Fruit fly (Drosophila melanogaster) whole organism, embryonic: ENCODE measurements around the gene HipHop.

Experiments used
- Atf-2 ChIP-seq: fragments of 200-800 bp; sonication (Bioruptor generic); optimal IDR thresholded peaks from 2 replicates; lab custom pipeline; 2016; ENCODE audit warnings: missing biosample characterization, missing genetic modification characterization
- Atf6 ChIP-seq: fragments of 200-800 bp; sonication (Bioruptor generic); IDR thresholded peaks from 2 replicates; pipeline ENCODE4 v1.3.6; 2022; ENCODE audit warnings: missing biosample characterization, missing genetic modification characterization
- B-H2 ChIP-seq: fragments of 200-800 bp; sonication (Bioruptor generic); optimal IDR thresholded peaks from 2 replicates; lab custom pipeline; 2018; ENCODE audit warnings: missing biosample characterization, mild to moderate bottlenecking, missing genetic modification characterization
- BEAF-32 ChIP-seq: fragments of 200-800 bp; sonication (Bioruptor generic); optimal IDR thresholded peaks from 3 replicates; lab custom pipeline; 2017; ENCODE audit warnings: missing biosample characterization, missing genetic modification characterization, mild to moderate bottlenecking, moderate library complexity, missing genetic modification reagents
- Bdp1 ChIP-seq: fragments of 200-800 bp; sonication (Bioruptor generic); optimal IDR thresholded peaks from 3 replicates; lab custom pipeline; 2016; ENCODE audit warnings: missing biosample characterization, missing genetic modification characterization
- CG10147 ChIP-seq: fragments of 200-800 bp; sonication (Bioruptor generic); optimal IDR thresholded peaks from 2 replicates; lab custom pipeline; 2019; ENCODE audit warnings: missing biosample characterization, mild to moderate bottlenecking, missing genetic modification characterization, moderate library complexity
- CG11398 ChIP-seq: fragments of 200-800 bp; sonication (Bioruptor generic); optimal IDR thresholded peaks from 2 replicates; lab custom pipeline; 2016; ENCODE audit warnings: missing biosample characterization, missing genetic modification characterization
- CG12236 ChIP-seq: fragments of 200-800 bp; sonication (Bioruptor generic); optimal IDR thresholded peaks from 2 replicates; lab custom pipeline; 2016; ENCODE audit warnings: missing biosample characterization, missing genetic modification characterization
- CG12391 ChIP-seq: fragments of 200-800 bp; sonication (Bioruptor generic); optimal IDR thresholded peaks from 3 replicates; lab custom pipeline; 2018; ENCODE audit warnings: missing biosample characterization, mild to moderate bottlenecking, missing genetic modification characterization, moderate library complexity
- CG12659 ChIP-seq: fragments of 200-800 bp; sonication (Bioruptor generic); optimal IDR thresholded peaks from 3 replicates; lab custom pipeline; 2017; ENCODE audit warnings: mild to moderate bottlenecking, missing biosample characterization, missing genetic modification reagents, missing genetic modification characterization
- CG14014 ChIP-seq: fragments of 200-800 bp; sonication (Bioruptor generic); IDR thresholded peaks from 2 replicates; pipeline ENCODE4 v1.3.6; 2022; ENCODE audit warnings: missing biosample characterization, missing genetic modification characterization
- CG14710 ChIP-seq: fragments of 200-800 bp; sonication (Bioruptor generic); optimal IDR thresholded peaks from 3 replicates; lab custom pipeline; 2019; ENCODE audit warnings: missing biosample characterization, mild to moderate bottlenecking, missing genetic modification characterization, moderate library complexity
- CG14965 ChIP-seq: fragments of 200-800 bp; sonication (Bioruptor generic); optimal IDR thresholded peaks from 2 replicates; lab custom pipeline; 2016; ENCODE audit warnings: missing biosample characterization, missing genetic modification characterization, borderline replicate concordance
- CG1529 ChIP-seq: fragments of 200-800 bp; sonication (Bioruptor generic); optimal IDR thresholded peaks from 3 replicates; lab custom pipeline; 2018; ENCODE audit warnings: missing biosample characterization, missing genetic modification characterization
- CG15479 ChIP-seq: fragments of 200-800 bp; sonication (Bioruptor generic); optimal IDR thresholded peaks from 3 replicates; lab custom pipeline; 2019; ENCODE audit warnings: missing biosample characterization, mild to moderate bottlenecking, missing genetic modification characterization, moderate library complexity
- CG15514 ChIP-seq: fragments of 200-800 bp; sonication (Bioruptor generic); optimal IDR thresholded peaks from 3 replicates; lab custom pipeline; 2017; ENCODE audit warnings: missing biosample characterization, missing genetic modification characterization, mild to moderate bottlenecking, moderate library complexity, missing genetic modification reagents
- CG15601 ChIP-seq: fragments of 200-800 bp; sonication (Bioruptor generic); optimal IDR thresholded peaks from 3 replicates; lab custom pipeline; 2019; ENCODE audit warnings: missing biosample characterization, mild to moderate bottlenecking, missing genetic modification characterization, moderate library complexity
- CG16779 ChIP-seq: fragments of 200-800 bp; sonication (Bioruptor generic); IDR thresholded peaks from 2 replicates; pipeline ENCODE4 v1.3.6; 2022; ENCODE audit warnings: missing biosample characterization, missing genetic modification characterization
- CG18599 ChIP-seq: fragments of 200-800 bp; sonication (Bioruptor generic); optimal IDR thresholded peaks from 3 replicates; lab custom pipeline; 2017; ENCODE audit warnings: missing biosample characterization, missing genetic modification characterization, mild to moderate bottlenecking, moderate library complexity, missing genetic modification reagents
- CG2120 ChIP-seq: fragments of 200-800 bp; sonication (Bioruptor generic); optimal IDR thresholded peaks from 3 replicates; lab custom pipeline; 2016; ENCODE audit warnings: missing biosample characterization, missing genetic modification characterization
- CG2712 ChIP-seq: fragments of 200-800 bp; optimal IDR thresholded peaks from 3 replicates; lab custom pipeline; 2019; ENCODE audit warnings: missing biosample characterization, mild to moderate bottlenecking, missing genetic modification characterization, moderate library complexity
- CG3407 ChIP-seq: fragments of 200-800 bp; sonication (Bioruptor generic); optimal IDR thresholded peaks from 2 replicates; lab custom pipeline; 2018; ENCODE audit warnings: missing biosample characterization, mild to moderate bottlenecking, missing genetic modification characterization
- CG4730 ChIP-seq: fragments of 200-800 bp; sonication (Bioruptor generic); IDR thresholded peaks from 2 replicates; pipeline ENCODE4 v1.3.6; 2022; ENCODE audit warnings: missing biosample characterization, missing genetic modification characterization
- CG6272 ChIP-seq: fragments of 200-800 bp; sonication (Bioruptor generic); IDR thresholded peaks from 2 replicates; pipeline ENCODE4 v1.3.6; 2022; ENCODE audit warnings: missing biosample characterization, missing genetic modification characterization
- CG9797 ChIP-seq: fragments of 200-800 bp; sonication (Bioruptor generic); optimal IDR thresholded peaks from 3 replicates; lab custom pipeline; 2018; ENCODE audit warnings: missing biosample characterization, mild to moderate bottlenecking, missing genetic modification characterization
- Camta ChIP-seq: fragments of 200-800 bp; sonication (Bioruptor generic); optimal IDR thresholded peaks from 2 replicates; lab custom pipeline; 2016; ENCODE audit warnings: missing biosample characterization, missing genetic modification characterization
- Dad ChIP-seq: fragments of 200-800 bp; sonication (Bioruptor generic); optimal IDR thresholded peaks from 3 replicates; lab custom pipeline; 2016; ENCODE audit warnings: missing biosample characterization, missing genetic modification characterization
- Eip74EF ChIP-seq, 2 experiments: fragments of 200-800 bp in 1 of 2; fragments of >200 bp in 1 of 2; sonication (Bioruptor generic) in 1 of 2; optimal IDR thresholded peaks; 2 replicates each; lab custom pipeline; 2017 to 2019; ENCODE audit warnings: missing biosample characterization in 2 of 2, missing genetic modification characterization in 2 of 2, mild to moderate bottlenecking in 1 of 2, moderate library complexity in 1 of 2
- HHEX ChIP-seq: fragments of 200-800 bp; sonication (Bioruptor generic); optimal IDR thresholded peaks from 3 replicates; lab custom pipeline; 2017; ENCODE audit warnings: missing biosample characterization, mild to moderate bottlenecking, missing genetic modification characterization, missing genetic modification reagents
- Hsf ChIP-seq: fragments of 200-800 bp; sonication (Bioruptor generic); optimal IDR thresholded peaks from 3 replicates; lab custom pipeline; 2016; ENCODE audit warnings: missing biosample characterization, missing genetic modification characterization
- MESR4 ChIP-seq: fragments of 200-800 bp; sonication (Bioruptor generic); optimal IDR thresholded peaks from 2 replicates; lab custom pipeline; 2018; ENCODE audit warnings: missing biosample characterization, mild to moderate bottlenecking, missing genetic modification characterization, moderate library complexity
- Sin3A ChIP-seq: fragments of >200 bp; optimal IDR thresholded peaks from 2 replicates; lab custom pipeline; 2018
- ab ChIP-seq: fragments of 200-800 bp; sonication (Bioruptor generic); optimal IDR thresholded peaks from 2 replicates; lab custom pipeline; 2016; ENCODE audit warnings: missing biosample characterization, missing genetic modification characterization
- aop ChIP-seq: fragments of 200-800 bp; sonication (Bioruptor generic); IDR thresholded peaks from 2 replicates; pipeline ENCODE4 v1.3.6; 2022; ENCODE audit warnings: missing biosample characterization, missing genetic modification characterization
- bab2 ChIP-seq: fragments of 200-800 bp; sonication (Bioruptor generic); optimal IDR thresholded peaks from 2 replicates; lab custom pipeline; 2016; ENCODE audit warnings: missing biosample characterization, missing genetic modification characterization
- da ChIP-seq: fragments of 200-800 bp; sonication (Bioruptor generic); optimal IDR thresholded peaks from 2 replicates; lab custom pipeline; 2016; ENCODE audit warnings: missing biosample characterization, missing genetic modification characterization
- danr ChIP-seq: fragments of 200-800 bp; sonication (Bioruptor generic); IDR thresholded peaks from 2 replicates; pipeline ENCODE4 v1.3.6; 2022; ENCODE audit warnings: missing biosample characterization, missing genetic modification characterization
- eve ChIP-seq, 2 experiments: fragments of >200 bp; optimal IDR thresholded peaks; 2 replicates each; lab custom pipeline; 2017; ENCODE audit warnings: missing biosample characterization in 2 of 2, missing genetic modification characterization in 2 of 2
- gcm ChIP-seq: fragments of 200-800 bp; sonication (Bioruptor generic); optimal IDR thresholded peaks from 2 replicates; lab custom pipeline; 2019; ENCODE audit warnings: missing biosample characterization, mild to moderate bottlenecking, missing genetic modification characterization, moderate library complexity
- gcm2 ChIP-seq: fragments of 200-800 bp; sonication (Bioruptor generic); optimal IDR thresholded peaks from 2 replicates; lab custom pipeline; 2016; ENCODE audit warnings: missing biosample characterization, missing genetic modification characterization
- gsb-n ChIP-seq: fragments of 200-800 bp; sonication (Bioruptor generic); optimal IDR thresholded peaks from 3 replicates; lab custom pipeline; 2018; ENCODE audit warnings: missing biosample characterization, mild to moderate bottlenecking, missing genetic modification characterization
- ham ChIP-seq: fragments of 200-800 bp; sonication (Bioruptor generic); IDR thresholded peaks from 2 replicates; pipeline ENCODE4 v1.3.6; 2022; ENCODE audit warnings: missing biosample characterization, missing genetic modification characterization
- kah ChIP-seq: fragments of 200-800 bp; sonication (Bioruptor generic); optimal IDR thresholded peaks from 2 replicates; lab custom pipeline; 2018; ENCODE audit warnings: missing biosample characterization, mild to moderate bottlenecking, missing genetic modification characterization
- kay ChIP-seq: fragments of 200-800 bp; sonication (Bioruptor generic); optimal IDR thresholded peaks from 2 replicates; lab custom pipeline; 2016; ENCODE audit warnings: missing biosample characterization, missing genetic modification characterization
- luna ChIP-seq: fragments of 200-800 bp; sonication (Bioruptor generic); optimal IDR thresholded peaks from 2 replicates; lab custom pipeline; 2016; ENCODE audit warnings: missing biosample characterization, missing genetic modification characterization
- otp ChIP-seq: fragments of 200-800 bp; sonication (Bioruptor generic); IDR thresholded peaks from 3 replicates; pipeline ENCODE4, ENCODE4 v1.3.6; 2022; ENCODE audit warnings: missing biosample characterization, missing genetic modification characterization
- pho ChIP-seq: fragments of 200-800 bp; sonication (Bioruptor generic); optimal IDR thresholded peaks from 2 replicates; lab custom pipeline; 2016; ENCODE audit warnings: missing biosample characterization, missing genetic modification characterization
- shn ChIP-seq: fragments of 200-800 bp; sonication (Bioruptor generic); optimal IDR thresholded peaks from 3 replicates; lab custom pipeline; 2016; ENCODE audit warnings: missing biosample characterization, missing genetic modification characterization
- sr ChIP-seq: fragments of 200-800 bp; sonication (Bioruptor generic); IDR thresholded peaks from 3 replicates; pipeline ENCODE4 v1.3.6; 2022; ENCODE audit warnings: missing biosample characterization, missing genetic modification characterization
- trem ChIP-seq: fragments of 200-800 bp; optimal IDR thresholded peaks from 3 replicates; lab custom pipeline; 2019; ENCODE audit warnings: missing biosample characterization, mild to moderate bottlenecking, missing genetic modification characterization, moderate library complexity
- tx ChIP-seq: fragments of 200-800 bp; sonication (Bioruptor generic); optimal IDR thresholded peaks from 2 replicates; lab custom pipeline; 2016; ENCODE audit warnings: missing biosample characterization, missing genetic modification characterization
- vfl ChIP-seq: fragments of 200-800 bp; sonication (Bioruptor generic); optimal IDR thresholded peaks from 2 replicates; lab custom pipeline; 2016; ENCODE audit warnings: missing biosample characterization, missing genetic modification characterization

The HipHop gene

DNA sequence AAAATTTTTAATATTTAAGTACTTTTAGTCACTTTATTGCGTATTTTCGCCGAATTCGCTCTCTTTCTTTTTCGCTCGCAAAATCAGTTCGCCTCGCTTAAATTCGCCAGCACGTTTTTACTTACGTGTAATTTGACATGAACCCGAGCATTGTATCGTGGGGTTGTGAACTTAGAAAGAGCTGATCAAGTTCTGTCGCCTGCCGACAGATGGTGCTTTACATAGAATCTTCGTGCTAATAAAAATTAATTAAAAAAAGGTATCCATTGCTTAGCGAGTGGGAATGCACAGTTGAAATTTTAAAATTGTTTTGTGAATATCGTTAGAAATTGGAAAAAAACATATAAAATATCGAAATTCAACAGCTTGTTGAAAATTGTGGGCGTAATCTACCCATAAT is 27.5 kb downstream of the HipHop start (continued):
- TF ChIP-seq ab (GFP tag; lab: Kevin White, UChicago) (no peak), CG3407 (GFP tag; lab: Kevin White, UChicago) (peak; percentile 44), CG12659 (GFP tag; lab: Kevin White, UChicago) (peak; percentile 62), gsb-n (tag; lab: Kevin White, UChicago) (peak; percentile 5), da (GFP tag; lab: Kevin White, UChicago) (peak; percentile 57), MESR4 (GFP tag; lab: Kevin White, UChicago) (peak; percentile 12), CG14014 (GFP tag; lab: Robert Waterston, UW) (no peak; the same call in 1 of the 2 replicates), Sin3A (lab: Kevin White, UChicago) (no peak), Hsf (peak; percentile 80), CG2120 (GFP tag; lab: Kevin White, UChicago) (peak; percentile 52), danr (GFP tag; lab: Robert Waterston, UW) (no peak), CG4730 (no peak; the same call in 1 of the 2 replicates), gcm2 (peak; percentile 21), kay (GFP tag; lab: Kevin White, UChicago) (no peak), CG2712 (tag; lab: Kevin White, UChicago) (peak; percentile 74), HHEX (GFP tag; lab: Kevin White, UChicago) (peak; percentile 75), trem (tag; lab: Kevin White, UChicago) (peak; percentile 70), CG18599 (GFP tag; lab: Kevin White, UChicago) (no peak), eve (GFP tag; optimal IDR thresholded peaks at IDR 0.05; lab: Kevin White, UChicago) (peak in 1 of 2 experiments; percentile 64), Eip74EF (GFP tag; optimal IDR thresholded peaks at IDR 0.05; lab: Kevin White, UChicago) (no peak), vfl (GFP tag; lab: Kevin White, UChicago) (peak; percentile 43), bab2 (peak; percentile 50), ham (GFP tag; lab: Robert Waterston, UW) (no peak), CG14965 (GFP tag; lab: Kevin White, UChicago) (peak; percentile 99), Bdp1 (GFP tag; lab: Kevin White, UChicago) (no peak), CG16779 (no peak), B-H2 (GFP tag; lab: Kevin White, UChicago) (peak; percentile 62), CG15479 (GFP tag; lab: Kevin White, UChicago) (no peak), CG6272 (GFP tag; lab: Robert Waterston, UW) (no peak), CG14710 (tag; lab: Kevin White, UChicago) (peak; percentile 59), Dad (GFP tag; lab: Kevin White, UChicago) (peak; percentile 70), CG15601 (tag; lab: Kevin White, UChicago) (peak; percentile 74), CG11398 (GFP tag; lab: Kevin White, UChicago) (peak; percentile 70), CG12236 (GFP tag; lab: Kevin White, UChicago) (peak; percentile 53), gcm (peak; percentile 18), luna (peak; percentile 12), BEAF-32 (GFP tag; lab: Kevin White, UChicago) (no peak), otp (GFP tag; lab: Robert Waterston, UW) (no peak), CG10147 (peak; percentile 48), CG1529 (peak; percentile 63), sr (GFP tag; lab: Robert Waterston, UW) (no peak), tx (peak; percentile 50), Atf-2 (peak; percentile 73), Camta (GFP tag; lab: Kevin White, UChicago) (peak; percentile 40), CG9797 (GFP tag; lab: Kevin White, UChicago) (no peak), CG12391 (peak; percentile 60), CG15514 (GFP tag; lab: Kevin White, UChicago) (peak; percentile 64), shn (no peak), pho (GFP tag; lab: Kevin White, UChicago) (peak; percentile 60), Atf6 (GFP tag; lab: Robert Waterston, UW) (no peak; the same call in 1 of the 2 replicates), kah (GFP tag; lab: Kevin White, UChicago) (no peak), aop (GFP tag; lab: Robert Waterston, UW) (no peak)
